Worm (Caenorhabditis elegans) whole organism, young adult: ENCODE data around the gene F27C8.3.

Experiments
- B0336.3 ChIP-seq: fragments of 200-800 bp; sonication (Bioruptor generic); IDR thresholded peaks from 2 replicates; pipeline ENCODE4 v1.3.6; 2022; ENCODE audit warnings: missing genetic modification characterization, missing compliant biosample characterization
- F10E7.11 ChIP-seq: sonication (generic microtip); optimal IDR thresholded peaks from 2 replicates; lab custom pipeline; 2017; ENCODE audit warnings: mild to moderate bottlenecking, missing genetic modification characterization, moderate library complexity, missing compliant biosample characterization
- F39B2.1 ChIP-seq: fragments of 200-800 bp; sonication (Bioruptor generic); IDR thresholded peaks from 2 replicates; pipeline ENCODE4 v1.3.6; 2022; ENCODE audit warnings: missing genetic modification reagents, missing genetic modification characterization, missing compliant biosample characterization
- K12H6.12 ChIP-seq: fragments of 200-800 bp; sonication (Bioruptor generic); optimal IDR thresholded peaks from 2 replicates; lab custom pipeline; 2018; ENCODE audit warnings: mild to moderate bottlenecking, missing genetic modification characterization, missing compliant biosample characterization
- Y67H2A.10 ChIP-seq: fragments of 200-800 bp; sonication (Bioruptor generic); conservative IDR thresholded peaks from 2 replicates; pipeline ENCODE4 v1.3.6; 2022; ENCODE audit warnings: missing genetic modification reagents, missing genetic modification characterization, missing compliant biosample characterization
- Y79H2A.3 ChIP-seq: fragments of 200-800 bp; sonication (Bioruptor generic); conservative IDR thresholded peaks from 2 replicates; pipeline ENCODE4 v1.3.6; 2022; ENCODE audit warnings: missing genetic modification reagents, missing genetic modification characterization, missing compliant biosample characterization
- ZK185.1 ChIP-seq: sonication (generic microtip); optimal IDR thresholded peaks from 2 replicates; lab custom pipeline; 2016; ENCODE audit warnings: mild to moderate bottlenecking, missing genetic modification characterization, missing compliant biosample characterization; ENCODE audit not compliant: poor library complexity, severe bottlenecking
- atf-7 ChIP-seq: sonication (generic microtip); optimal IDR thresholded peaks from 2 replicates; lab custom pipeline; 2017; ENCODE audit warnings: mild to moderate bottlenecking, missing genetic modification characterization, missing compliant biosample characterization
- attf-3 ChIP-seq: fragments of 200-800 bp; sonication (Bioruptor generic); conservative IDR thresholded peaks from 2 replicates; pipeline ENCODE4 v1.3.6; 2022; ENCODE audit warnings: missing genetic modification reagents, missing genetic modification characterization, missing compliant biosample characterization
- attf-6 ChIP-seq: fragments of 200-800 bp; sonication (Bioruptor generic); IDR thresholded peaks from 2 replicates; pipeline ENCODE4 v1.3.6; 2022; ENCODE audit warnings: missing genetic modification reagents, missing genetic modification characterization, missing compliant biosample characterization
- bed-1 ChIP-seq: fragments of 200-800 bp; sonication (Bioruptor generic); IDR thresholded peaks from 2 replicates; pipeline ENCODE4 v1.3.6; 2022; ENCODE audit warnings: missing genetic modification reagents, missing genetic modification characterization, missing compliant biosample characterization
- bed-2 ChIP-seq: fragments of 200-800 bp; sonication (Bioruptor generic); IDR thresholded peaks from 2 replicates; pipeline ENCODE4 v1.3.6; 2022; ENCODE audit warnings: missing genetic modification reagents, missing genetic modification characterization, missing compliant biosample characterization
- ccch-3 ChIP-seq: fragments of 200-800 bp; sonication (Bioruptor generic); optimal IDR thresholded peaks from 2 replicates; lab custom pipeline; 2018; ENCODE audit warnings: mild to moderate bottlenecking, missing genetic modification characterization, missing compliant biosample characterization
- cebp-1 ChIP-seq, 2 experiments: fragments of 200-800 bp in 1 of 2; sonication (Bioruptor generic) in 1 of 2; sonication (generic microtip) in 1 of 2; IDR thresholded peaks in 1 of 2; optimal IDR thresholded peaks in 1 of 2; 2 replicates each; pipeline versions ENCODE4 v1.3.6 to Lab custom; 2017 to 2022; ENCODE audit warnings: missing compliant biosample characterization in 2 of 2, missing genetic modification characterization in 2 of 2, mild to moderate bottlenecking in 1 of 2, missing genetic modification reagents in 1 of 2, moderate library complexity in 1 of 2
- ceh-27 ChIP-seq: fragments of 200-800 bp; sonication (Bioruptor generic); optimal IDR thresholded peaks from 2 replicates; lab custom pipeline; 2018; ENCODE audit warnings: mild to moderate bottlenecking, missing genetic modification characterization, moderate library complexity, missing compliant biosample characterization
- ceh-58 ChIP-seq: fragments of 200-800 bp; sonication (Bioruptor generic); IDR thresholded peaks from 2 replicates; pipeline ENCODE4 v1.3.6; 2022; ENCODE audit warnings: missing genetic modification characterization, missing compliant biosample characterization
- ceh-79 ChIP-seq: sonication (generic microtip); optimal IDR thresholded peaks from 2 replicates; lab custom pipeline; 2017; ENCODE audit warnings: mild to moderate bottlenecking, missing genetic modification characterization, missing compliant biosample characterization
- chd-7 ChIP-seq: sonication (generic microtip); optimal IDR thresholded peaks from 2 replicates; lab custom pipeline; 2016; ENCODE audit warnings: mild to moderate bottlenecking, missing genetic modification characterization, moderate library complexity, missing compliant biosample characterization
- die-1 ChIP-seq: sonication (generic microtip); optimal IDR thresholded peaks from 2 replicates; lab custom pipeline; 2016; ENCODE audit warnings: missing genotype, mild to moderate bottlenecking, missing genetic modification characterization, missing compliant biosample characterization
- dpl-1 ChIP-seq: fragments of 150-350 bp; optimal IDR thresholded peaks from 2 replicates; lab custom pipeline; 2014; ENCODE audit warnings: missing biosample characterization, missing genetic modification reagents, missing genetic modification characterization
- egl-18 ChIP-seq: fragments of 200-800 bp; sonication (Bioruptor generic); IDR thresholded peaks from 2 replicates; pipeline ENCODE4 v1.3.6; 2022; ENCODE audit warnings: missing genetic modification reagents, missing genetic modification characterization, missing compliant biosample characterization
- ets-4 ChIP-seq: fragments of 200-800 bp; sonication (Bioruptor generic); optimal IDR thresholded peaks from 2 replicates; lab custom pipeline; 2018; ENCODE audit warnings: mild to moderate bottlenecking, missing genetic modification characterization, missing compliant biosample characterization
- gei-17 ChIP-seq: fragments of 200-800 bp; sonication (Bioruptor generic); optimal IDR thresholded peaks from 2 replicates; lab custom pipeline; 2018; ENCODE audit warnings: mild to moderate bottlenecking, missing genetic modification characterization, missing compliant biosample characterization
- hsf-1 ChIP-seq: fragments of 200-800 bp; sonication (Bioruptor generic); IDR thresholded peaks from 2 replicates; pipeline ENCODE4 v1.3.6; 2022; ENCODE audit warnings: missing genetic modification reagents, missing genetic modification characterization, missing compliant biosample characterization
- lir-1 ChIP-seq: fragments of 200-800 bp; sonication (Bioruptor generic); conservative IDR thresholded peaks from 2 replicates; pipeline ENCODE4 v1.3.6; 2022; ENCODE audit warnings: missing genetic modification reagents, missing genetic modification characterization, missing compliant biosample characterization
- lsl-1 ChIP-seq: fragments of 200-800 bp; sonication (Bioruptor generic); optimal IDR thresholded peaks from 2 replicates; lab custom pipeline; 2018; ENCODE audit warnings: mild to moderate bottlenecking, missing genetic modification characterization, moderate library complexity, missing compliant biosample characterization
- mel-28 ChIP-seq: sonication (generic microtip); optimal IDR thresholded peaks from 2 replicates; lab custom pipeline; 2016; ENCODE audit warnings: borderline replicate concordance, mild to moderate bottlenecking, missing genetic modification characterization, missing compliant biosample characterization
- pha-4 ChIP-seq: fragments of 150-350 bp; sonication (generic microtip); optimal IDR thresholded peaks from 2 replicates; lab custom pipeline; 2014; ENCODE audit warnings: missing biosample characterization, missing genetic modification reagents, missing genetic modification characterization
- rcor-1 ChIP-seq: fragments of 200-800 bp; sonication (Bioruptor generic); IDR thresholded peaks from 2 replicates; pipeline ENCODE4 v1.3.6; 2022; ENCODE audit warnings: missing genetic modification reagents, missing genetic modification characterization, missing compliant biosample characterization
- sea-2 ChIP-seq: fragments of 200-800 bp; sonication (Bioruptor generic); IDR thresholded peaks from 2 replicates; pipeline ENCODE4 v1.3.6; 2022; ENCODE audit warnings: missing genetic modification characterization, missing compliant biosample characterization
- snpc-1.3 ChIP-seq: sonication (generic microtip); optimal IDR thresholded peaks from 2 replicates; lab custom pipeline; 2017; ENCODE audit warnings: missing genetic modification characterization, mild to moderate bottlenecking, missing compliant biosample characterization, antibody characterized with exemption, moderate library complexity, missing genotype, missing genetic modification reagents; ENCODE audit not compliant: insufficient read depth
- snpc-3.4 ChIP-seq: sonication (generic microtip); optimal IDR thresholded peaks from 2 replicates; lab custom pipeline; 2017; ENCODE audit warnings: missing genetic modification characterization, mild to moderate bottlenecking, missing compliant biosample characterization, antibody characterized with exemption, moderate library complexity, missing genotype, missing genetic modification reagents
- somi-1 ChIP-seq: fragments of 200-800 bp; sonication (Bioruptor generic); optimal IDR thresholded peaks from 2 replicates; lab custom pipeline; 2018; ENCODE audit warnings: mild to moderate bottlenecking, missing genetic modification characterization, missing compliant biosample characterization
- tlf-1 ChIP-seq: fragments of 200-800 bp; sonication (Bioruptor generic); optimal IDR thresholded peaks from 2 replicates; lab custom pipeline; 2018; ENCODE audit warnings: mild to moderate bottlenecking, missing genetic modification characterization, missing compliant biosample characterization
- unc-62 ChIP-seq: fragments of 150-350 bp; optimal IDR thresholded peaks from 2 replicates; lab custom pipeline; 2014; ENCODE audit warnings: missing biosample characterization, missing genetic modification reagents, missing genetic modification characterization
- xnd-1 ChIP-seq: sonication (generic microtip); optimal IDR thresholded peaks from 2 replicates; lab custom pipeline; 2016; ENCODE audit warnings: missing genotype, missing genetic modification reagents, missing genetic modification characterization, missing compliant biosample characterization
- zfh-2 ChIP-seq: fragments of 200-800 bp; sonication (Bioruptor generic); conservative IDR thresholded peaks from 2 replicates; pipeline ENCODE4 v1.3.6; 2022; ENCODE audit warnings: missing genetic modification reagents, missing genetic modification characterization, missing compliant biosample characterization
- zim-3 ChIP-seq: sonication (generic microtip); optimal IDR thresholded peaks from 2 replicates; lab custom pipeline; 2017; ENCODE audit warnings: mild to moderate bottlenecking, missing genetic modification characterization, moderate library complexity, missing compliant biosample characterization
- ztf-18 ChIP-seq: sonication (generic microtip); optimal IDR thresholded peaks from 2 replicates; lab custom pipeline; 2016; ENCODE audit warnings: missing genotype, mild to moderate bottlenecking, missing genetic modification characterization, missing compliant biosample characterization
- ztf-25 ChIP-seq: fragments of 200-800 bp; sonication (Bioruptor generic); IDR thresholded peaks from 2 replicates; pipeline ENCODE4 v1.3.6; 2022; ENCODE audit warnings: missing genetic modification reagents, missing genetic modification characterization, missing compliant biosample characterization

Gene F27C8.3

ce11 chrIV:9610923-9611322 lies 15.2 kb upstream of the F27C8.3 start:
- no peak for TF ChIP-seq die-1 (tag; lab: Kevin White, UChicago)
- no peak for TF ChIP-seq attf-6
- TF ChIP-seq Y67H2A.10: no peak
- no peak for TF ChIP-seq pha-4 (tag; lab: Kevin White, UChicago)
- no peak for TF ChIP-seq gei-17 (GFP tag; lab: Kevin White, UChicago)
- no peak for TF ChIP-seq ccch-3
- no peak for TF ChIP-seq hsf-1 (GFP tag; lab: Robert Waterston, UW)
- no peak for TF ChIP-seq unc-62 (GFP tag; lab: Kevin White, UChicago)
- TF ChIP-seq F10E7.11 (tag; lab: Kevin White, UChicago): no peak
- TF ChIP-seq snpc-3.4 (tag; lab: Kevin White, UChicago): no peak
- no peak for TF ChIP-seq sea-2 (GFP tag; lab: Robert Waterston, UW)
- TF ChIP-seq ceh-79 (tag; lab: Kevin White, UChicago): no peak
- no peak for TF ChIP-seq ceh-27 (GFP tag; lab: Kevin White, UChicago)
- TF ChIP-seq xnd-1: no peak
- TF ChIP-seq cebp-1 (GFP tag; IDR thresholded peaks at IDR 0.05; lab: Robert Waterston, UW): no peak
- TF ChIP-seq cebp-1 (tag; optimal IDR thresholded peaks at IDR 0.05; lab: Kevin White, UChicago): no peak
- no peak for TF ChIP-seq rcor-1 (GFP tag; lab: Robert Waterston, UW)
- no peak for TF ChIP-seq mel-28
- no peak for TF ChIP-seq ztf-18 (tag; lab: Kevin White, UChicago)
- TF ChIP-seq bed-2 (GFP tag; lab: Robert Waterston, UW): no peak
- no peak for TF ChIP-seq zfh-2 (GFP tag; lab: Robert Waterston, UW)

- TF ChIP-seq dpl-1 (GFP tag; lab: Kevin White, UChicago) (no peak), snpc-1.3 (tag; lab: Kevin White, UChicago) (no peak), tlf-1 (GFP tag; lab: Kevin White, UChicago) (no peak), F39B2.1 (GFP tag; lab: Robert Waterston, UW) (no peak), bed-1 (GFP tag; lab: Robert Waterston, UW) (no peak), somi-1 (GFP tag; lab: Kevin White, UChicago) (no peak), ztf-25 (no peak), lsl-1 (GFP tag; lab: Kevin White, UChicago) (no peak), lir-1 (GFP tag; lab: Robert Waterston, UW) (no peak), egl-18 (GFP tag; lab: Robert Waterston, UW) (no peak), zfh-2 (GFP tag; lab: Robert Waterston, UW) (no peak), chd-7 (tag; lab: Kevin White, UChicago) (no peak), B0336.3 (GFP tag; lab: Robert Waterston, UW) (no peak), ceh-58 (GFP tag; lab: Robert Waterston, UW) (no peak)
Observed at ce11 chrIV:9609095-9609494, 13.4 kb upstream of the F27C8.3 start.

- TF ChIP-seq ceh-27 (GFP tag; lab: Kevin White, UChicago) (no peak), ets-4 (GFP tag; lab: Kevin White, UChicago) (no peak), K12H6.12 (no peak), ZK185.1 (tag; lab: Kevin White, UChicago) (no peak), B0336.3 (GFP tag; lab: Robert Waterston, UW) (no peak), attf-3 (GFP tag; lab: Robert Waterston, UW) (no peak), atf-7 (no peak), F39B2.1 (GFP tag; lab: Robert Waterston, UW) (no peak), Y79H2A.3 (GFP tag; lab: Robert Waterston, UW) (no peak), zim-3 (no peak)
Observed at ce11 chrIV:9607945-9608344, 12.3 kb upstream of the F27C8.3 start.
